Worm (Caenorhabditis elegans) whole organism, L4/young adult: ENCODE data around the gene txdc-9.

Experiments used
- dao-5 ChIP-seq: sonication (generic microtip); optimal IDR thresholded peaks from 2 replicates; lab custom pipeline; 2016; ENCODE audit warnings: missing genotype, missing genetic modification characterization, moderate library complexity, missing compliant biosample characterization
- him-1 ChIP-seq: sonication (generic microtip); optimal IDR thresholded peaks from 2 replicates; lab custom pipeline; 2016; ENCODE audit warnings: missing genotype, missing genetic modification reagents, missing genetic modification characterization, missing compliant biosample characterization

DNA sequence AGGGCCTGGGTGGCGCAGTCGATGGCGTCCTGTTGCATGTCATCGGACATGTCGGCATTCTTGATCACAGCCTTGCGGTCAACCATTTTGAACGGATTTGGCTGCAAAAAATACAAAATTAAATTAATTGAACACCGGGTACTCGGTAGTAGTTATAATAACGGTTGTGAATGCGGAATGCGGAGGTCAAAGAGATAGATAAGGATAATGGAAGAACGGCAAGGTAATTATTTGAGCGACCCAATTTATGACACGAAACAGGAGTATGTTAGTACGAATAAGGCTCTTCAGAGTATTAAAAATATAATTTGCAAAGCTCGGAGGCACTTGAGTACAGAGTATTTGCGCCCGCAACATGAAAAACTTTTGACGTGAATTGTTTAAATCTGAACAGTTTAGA lies 31.7 kb downstream of the txdc-9 start, which contains the start of gene dlc-1:
- no peak for TF ChIP-seq him-1 (tag; lab: Kevin White, UChicago)
- TF ChIP-seq dao-5 (tag; lab: Kevin White, UChicago) = no peak
